Worm (Caenorhabditis elegans): Measurements from ENCODE around the gene W03A5.1.

DNA sequence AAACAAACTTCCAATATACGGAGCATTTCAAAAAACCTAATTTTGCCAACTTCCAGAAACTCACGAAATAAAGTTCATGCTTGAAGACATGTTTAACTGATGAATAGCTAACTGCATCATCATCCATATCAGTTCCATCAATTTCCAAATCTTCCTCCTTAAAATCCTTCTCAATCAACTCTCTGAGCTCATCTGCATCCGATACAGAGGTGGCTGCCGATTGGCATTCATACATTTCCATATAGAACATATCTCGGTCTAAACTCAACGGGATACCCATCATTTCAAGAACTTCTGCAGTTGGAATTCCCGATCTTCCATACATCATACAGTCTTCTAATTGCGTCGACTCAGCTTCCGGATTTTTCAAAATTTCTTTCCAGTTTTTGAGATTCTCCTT is 18.3 kb upstream of the W03A5.1 start:
- TF ChIP-seq nhr-237 (tag; optimal IDR thresholded peaks at IDR 0.05), result no peak
- TF ChIP-seq bed-3 (GFP tag; optimal IDR thresholded peaks at IDR 0.05), result no peak

Data from whole organism, mixed stage, embryonic.